Worm (Caenorhabditis elegans) whole organism, L1 larva: ENCODE data around the gene D1044.6.
A peak's percentile ranks its signal among the peaks of the same experiment; 100 is the strongest.

Experiments used
- ceh-82 ChIP-seq, 3 experiments: fragments of 150-350 bp in 1 of 3; sonication (generic microtip) in 2 of 3; optimal IDR thresholded peaks; 2 replicates each; lab custom pipeline; 2014 to 2017; ENCODE audit warnings: missing biosample characterization in 3 of 3, missing genetic modification characterization in 3 of 3
- mef-2 ChIP-seq: fragments of 150-350 bp; optimal IDR thresholded peaks from 2 replicates; lab custom pipeline; 2014; ENCODE audit warnings: missing biosample characterization, missing genetic modification characterization
- nhr-90 ChIP-seq: sonication (generic microtip); optimal IDR thresholded peaks from 2 replicates; lab custom pipeline; 2016; ENCODE audit warnings: mild to moderate bottlenecking, missing genetic modification characterization, missing compliant biosample characterization; ENCODE audit not compliant: poor library complexity
- sox-4 ChIP-seq: sonication (generic microtip); optimal IDR thresholded peaks from 2 replicates; lab custom pipeline; 2016; ENCODE audit warnings: missing genetic modification characterization, missing compliant biosample characterization
- tlp-1 ChIP-seq: fragments of 150-350 bp; optimal IDR thresholded peaks from 2 replicates; lab custom pipeline; 2014; ENCODE audit warnings: missing biosample characterization, missing genetic modification characterization

- TF ChIP-seq sox-4 (tag; lab: Kevin White, UChicago): no peak
- peak; percentile 46 for TF ChIP-seq nhr-90 (tag; lab: Kevin White, UChicago)
- no peak for TF ChIP-seq tlp-1 (tag; lab: Kevin White, UChicago)
- no peak for TF ChIP-seq mef-2 (tag; lab: Kevin White, UChicago)
- TF ChIP-seq ceh-82 (tag; optimal IDR thresholded peaks at IDR 0.05; lab: Kevin White, UChicago): peak in 2 of 3 experiments; percentile 44 to 57
Observed at ce11 chrIII:5498973-5499372, 44.0 kb downstream of the D1044.6 start, which contains the start of gene R02F2.9.
